Worm (Caenorhabditis elegans) whole organism, L4/young adult: ENCODE measurements around the gene R13A1.1.

Experiments used
- W03F9.2 ChIP-seq: fragments of 150-350 bp; optimal IDR thresholded peaks from 2 replicates; lab custom pipeline; 2014; ENCODE audit warnings: missing biosample characterization, missing genetic modification characterization
- dao-5 ChIP-seq: sonication (generic microtip); optimal IDR thresholded peaks from 2 replicates; lab custom pipeline; 2016; ENCODE audit warnings: missing genotype, missing genetic modification characterization, moderate library complexity, missing compliant biosample characterization
- him-1 ChIP-seq: sonication (generic microtip); optimal IDR thresholded peaks from 2 replicates; lab custom pipeline; 2016; ENCODE audit warnings: missing genotype, missing genetic modification reagents, missing genetic modification characterization, missing compliant biosample characterization

DNA sequence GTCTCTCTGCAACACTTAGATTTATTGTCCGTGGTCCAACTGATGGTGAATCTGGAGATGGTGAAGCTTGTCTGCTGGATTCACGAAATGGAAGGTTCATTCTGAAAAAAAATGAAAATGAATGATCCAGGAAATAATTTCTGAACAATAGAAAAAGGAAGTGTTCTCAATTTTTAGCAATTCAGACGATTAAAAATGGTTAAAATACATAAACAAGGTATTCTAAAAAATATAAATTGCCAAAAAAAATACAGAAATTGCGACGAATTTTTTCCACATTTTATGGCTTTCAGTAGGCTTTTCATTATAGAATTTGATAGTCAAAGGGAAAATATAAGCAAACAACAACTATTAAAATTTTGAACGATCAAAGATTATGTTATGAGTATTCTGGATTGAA, 43.3 kb downstream of the R13A1.1 start, which contains the start of gene glb-2:
- TF ChIP-seq W03F9.2 (tag; lab: Kevin White, UChicago) (no peak), him-1 (tag; lab: Kevin White, UChicago) (no peak), dao-5 (tag; lab: Kevin White, UChicago) (no peak)
